Worm (Caenorhabditis elegans) whole organism, midembryonic: ENCODE measurements around the gene T05C12.4.

Experiments used
- T22C8.4 ChIP-seq: fragments of 200-800 bp; sonication (Bioruptor generic); IDR thresholded peaks from 2 replicates; pipeline ENCODE4 v1.3.6; 2022; ENCODE audit warnings: missing genetic modification characterization, missing compliant biosample characterization
- cog-1 ChIP-seq: sonication (generic microtip); optimal IDR thresholded peaks from 2 replicates; lab custom pipeline; 2016; ENCODE audit warnings: missing genetic modification characterization, missing compliant biosample characterization
- flt-1 ChIP-seq: fragments of 200-800 bp; sonication (Bioruptor generic); IDR thresholded peaks from 2 replicates; pipeline ENCODE4 v1.3.6; 2022; ENCODE audit warnings: missing genetic modification characterization, missing compliant biosample characterization
- klf-2 ChIP-seq: fragments of 200-800 bp; sonication (Bioruptor generic); conservative IDR thresholded peaks from 2 replicates; pipeline ENCODE4 v1.3.6; 2022; ENCODE audit warnings: missing genetic modification reagents, missing genetic modification characterization, missing compliant biosample characterization
- med-1 ChIP-seq: sonication (generic microtip); optimal IDR thresholded peaks from 2 replicates; lab custom pipeline; 2017; ENCODE audit warnings: missing genetic modification characterization, mild to moderate bottlenecking, missing compliant biosample characterization, antibody characterized with exemption, missing genetic modification reagents; ENCODE audit not compliant: insufficient read depth
- ref-1 ChIP-seq: fragments of 200-800 bp; sonication (Bioruptor generic); conservative IDR thresholded peaks from 2 replicates; pipeline ENCODE4 v1.3.6; 2022; ENCODE audit warnings: missing genetic modification reagents, missing genetic modification characterization, missing compliant biosample characterization
- tab-1 ChIP-seq: fragments of 200-800 bp; sonication (Bioruptor generic); IDR thresholded peaks from 2 replicates; pipeline ENCODE4 v1.3.6; 2022; ENCODE audit warnings: missing genetic modification characterization, missing compliant biosample characterization
- ztf-23 ChIP-seq: fragments of 200-800 bp; sonication (Bioruptor generic); IDR thresholded peaks from 2 replicates; pipeline ENCODE4 v1.3.6; 2022; ENCODE audit warnings: missing genetic modification reagents, missing genetic modification characterization, missing compliant biosample characterization
- ztf-29 ChIP-seq: fragments of 200-800 bp; sonication (Bioruptor generic); IDR thresholded peaks from 2 replicates; pipeline ENCODE4 v1.3.6; 2022; ENCODE audit warnings: missing genetic modification reagents, missing genetic modification characterization, missing compliant biosample characterization

DNA sequence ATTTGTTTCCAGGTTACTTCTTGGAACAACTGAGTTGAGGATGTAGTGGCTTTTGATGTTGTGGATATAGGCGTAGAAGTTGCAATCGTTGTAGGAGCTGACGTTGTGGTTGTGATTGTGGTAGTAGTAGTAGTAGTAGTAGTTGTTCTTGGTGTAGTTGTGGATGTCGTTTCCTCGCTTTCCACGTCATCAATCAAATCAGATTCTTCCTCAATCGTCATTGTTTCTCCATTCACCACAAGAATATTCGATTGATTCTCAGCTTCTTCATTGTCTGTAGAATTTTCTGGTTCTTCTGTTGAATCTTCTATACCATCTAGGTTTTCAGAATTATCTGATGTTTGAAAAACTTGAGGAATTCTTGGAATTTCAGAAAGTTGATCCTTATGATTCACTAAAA, 1.6 kb downstream of the T05C12.4 start:
- TF ChIP-seq ref-1 (GFP tag; lab: Robert Waterston, UW) = no peak
- no peak for TF ChIP-seq med-1 (GFP tag; lab: Kevin White, UChicago)
- TF ChIP-seq T22C8.4 = no peak
- no peak for TF ChIP-seq cog-1 (tag; lab: Kevin White, UChicago)
- TF ChIP-seq klf-2 (GFP tag; lab: Robert Waterston, UW) = no peak
- TF ChIP-seq flt-1 (GFP tag; lab: Robert Waterston, UW) = no peak
- TF ChIP-seq ztf-29 (GFP tag; lab: Robert Waterston, UW) = no peak
- TF ChIP-seq ztf-23 (GFP tag; lab: Robert Waterston, UW) = no peak
- TF ChIP-seq tab-1 (GFP tag; lab: Robert Waterston, UW) = no peak
